Worm (Caenorhabditis elegans): ENCODE measurements around the gene F32E10.8.
"Not testable (repeated sequence)": the region's sequence is repeated elsewhere in the genome, so short reads cannot be mapped to it uniquely, and the experiment has no call there.

F32E10.8 gene

DNA sequence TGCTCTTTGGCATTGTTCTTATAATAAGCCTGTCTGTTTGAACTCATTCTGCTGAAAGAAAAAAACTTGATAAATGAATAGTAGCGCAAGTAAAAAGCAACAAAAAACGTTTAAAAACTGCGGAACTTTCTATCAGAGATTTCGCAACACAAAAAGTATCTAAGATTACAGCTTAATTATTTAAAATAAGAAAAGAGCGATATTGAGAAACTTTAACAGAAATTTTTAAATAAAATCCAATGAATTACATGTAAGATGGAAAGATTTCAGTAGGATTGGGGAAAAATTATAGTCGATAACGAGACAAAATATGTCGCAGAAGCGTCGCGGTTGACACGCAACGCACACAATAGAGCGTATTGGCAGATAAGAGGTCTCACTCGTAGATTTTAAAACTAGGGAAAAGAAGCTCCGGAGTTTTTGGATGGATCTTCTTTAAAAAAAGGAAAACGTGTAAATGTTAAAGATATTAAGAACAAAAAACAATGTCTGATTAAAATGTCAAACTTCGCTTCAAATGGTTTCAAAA lies 5.7 kb upstream of the F32E10.8 start, which contains the start of gene ima-3 (continued):
- TF ChIP-seq unc-98 (GFP tag; IDR thresholded peaks at IDR 0.05) (no peak), nhr-237 (tag; optimal IDR thresholded peaks at IDR 0.05) (no peak), Y116A8C.19 (tag; optimal IDR thresholded peaks at IDR 0.05; ENCODE audit: borderline replicate concordance) (no peak), fos-1 (tag; optimal IDR thresholded peaks at IDR 0.05) (no peak), nhr-71 (tag; optimal IDR thresholded peaks at IDR 0.05) (no peak), grh-1 (GFP tag; IDR thresholded peaks at IDR 0.05) (no peak), ama-1 (optimal IDR thresholded peaks at IDR 0.05) (no peak), C04F5.9 (tag; optimal IDR thresholded peaks at IDR 0.05) (no peak), fkh-10 (GFP tag; optimal IDR thresholded peaks at IDR 0.05) (no peak), nhr-28 (tag; optimal IDR thresholded peaks at IDR 0.05) (no peak), efl-3 (GFP tag; optimal IDR thresholded peaks at IDR 0.05) (no peak), unc-62 (GFP tag; optimal IDR thresholded peaks at IDR 0.05) (no peak), lsy-2 (tag; optimal IDR thresholded peaks at IDR 0.05) (peak; percentile 8 to 86), lin-35 (GFP tag; optimal IDR thresholded peaks at IDR 0.05) (peak; percentile 20 to 78), hlh-4 (tag; optimal IDR thresholded peaks at IDR 0.05) (no peak), efl-1 (optimal IDR thresholded peaks at IDR 0.05) (peak; percentile 40 to 63), efl-1 (GFP tag; optimal IDR thresholded peaks at IDR 0.05 in 1 of 2) (peak in 1 of 2 experiments; percentile 33), irx-1 (tag; optimal IDR thresholded peaks at IDR 0.05) (no peak), jun-1 (tag; optimal IDR thresholded peaks at IDR 0.05) (no peak), lin-15B (tag; optimal IDR thresholded peaks at IDR 0.05) (peak; percentile 80), egl-13 (tag; optimal IDR thresholded peaks at IDR 0.05) (no peak), hpl-2 (GFP tag; optimal IDR thresholded peaks at IDR 0.05) (no peak), ztf-11 (tag; optimal IDR thresholded peaks at IDR 0.05) (no peak), C16A3.4 (tag; optimal IDR thresholded peaks at IDR 0.05) (peak; percentile 87), sup-37 (GFP tag; optimal IDR thresholded peaks at IDR 0.05) (no peak), tlp-1 (tag; optimal IDR thresholded peaks at IDR 0.05) (no peak), snu-23 (GFP tag; optimal IDR thresholded peaks at IDR 0.05) (peak; percentile 29), rnt-1 (tag; optimal IDR thresholded peaks at IDR 0.05) (peak; percentile 41), fkh-4 (tag; optimal IDR thresholded peaks at IDR 0.05; ENCODE audit: borderline replicate concordance) (no peak)

DNA sequence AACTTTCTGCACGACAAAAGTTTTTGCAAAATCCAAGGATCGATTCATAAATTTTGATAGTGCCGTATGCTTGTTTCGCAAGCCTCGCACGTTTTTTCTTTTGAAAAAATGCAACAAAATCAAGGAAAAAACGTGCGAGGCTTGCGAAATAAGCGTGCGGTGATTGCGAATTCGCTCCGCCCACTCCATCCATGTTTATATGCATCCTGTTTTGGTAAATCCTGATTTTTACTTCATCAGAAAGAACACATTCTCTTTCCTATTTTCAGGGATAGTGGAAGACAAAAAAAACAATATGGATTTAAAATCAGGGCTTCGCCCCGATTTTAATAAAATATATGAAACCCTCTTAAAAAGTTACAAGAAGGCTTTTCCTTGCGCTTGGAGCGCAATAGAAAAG lies 3.6 kb upstream of the F32E10.8 start, which contains the start of gene F32E10.9:
Gene F32E10.9, minus strand, starts transcription at position 101 of the 400 bp plus-strand sequence.
- TF ChIP-seq aha-1 (tag; optimal IDR thresholded peaks at IDR 0.05); nhr-90 (tag; optimal IDR thresholded peaks at IDR 0.05; ENCODE audit: poor library complexity); dpl-1 (GFP tag; optimal IDR thresholded peaks at IDR 0.05): not testable (repeated sequence)

DNA sequence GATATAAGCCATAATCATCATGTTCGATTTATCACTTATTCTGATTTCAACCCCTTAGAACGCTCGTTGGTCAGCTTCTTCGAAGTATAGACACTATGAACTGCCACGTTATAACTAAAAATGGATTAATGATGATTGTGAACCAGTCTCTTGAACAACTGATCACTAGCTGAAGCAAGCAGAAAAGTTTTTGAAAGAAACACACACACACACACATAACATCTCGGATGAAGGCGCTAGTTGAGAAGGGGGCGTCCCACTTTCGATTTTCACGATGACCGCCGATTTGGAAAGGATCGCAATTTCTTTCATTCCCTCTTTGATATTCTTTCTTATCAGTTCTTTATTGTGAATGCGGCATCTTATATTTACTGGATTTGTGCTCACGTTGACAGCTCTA lies 1.2 kb downstream of the F32E10.8 start, which contains the start of gene clec-180:
Gene clec-180, plus strand, starts transcription at position 301 of the 400 bp plus-strand sequence.
- TF ChIP-seq blmp-1 (tag; optimal IDR thresholded peaks at IDR 0.05) (peak; percentile 83), C04F5.9 (tag; optimal IDR thresholded peaks at IDR 0.05) (no peak)

DNA sequence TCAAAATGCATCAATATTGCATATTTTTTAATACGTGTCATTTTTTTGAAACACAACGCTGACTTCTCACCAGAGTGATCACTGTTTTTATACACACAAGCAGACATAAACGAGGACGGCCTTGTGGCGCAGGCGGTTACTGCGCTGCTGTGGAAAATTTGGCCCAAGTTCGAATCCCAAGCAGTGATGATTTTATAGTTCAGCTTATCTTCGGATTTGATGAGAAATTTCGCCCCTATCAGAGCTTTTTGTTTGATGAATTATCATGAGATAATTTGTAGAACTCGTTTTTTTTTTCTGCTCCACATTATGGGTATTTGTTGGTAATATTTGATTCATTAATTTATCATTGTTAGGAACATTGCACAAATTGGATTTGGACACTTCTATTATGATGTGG lies 6.5 kb downstream of the F32E10.8 start:
- TF ChIP-seq snpc-4 (tag; optimal IDR thresholded peaks at IDR 0.05) (peak; percentile 45), sox-4 (tag; optimal IDR thresholded peaks at IDR 0.05) (peak; percentile 17), aha-1 (tag; optimal IDR thresholded peaks at IDR 0.05) (no peak), nhr-19 (GFP tag; conservative IDR thresholded peaks at IDR 0.05) (no peak), ceh-88 (GFP tag; IDR thresholded peaks at IDR 0.05) (no peak), efl-1 (optimal IDR thresholded peaks at IDR 0.05) (peak; percentile 53 to 60), efl-1 (GFP tag; optimal IDR thresholded peaks at IDR 0.05 in 1 of 2) (peak; percentile 52 to 95), mef-2 (tag; optimal IDR thresholded peaks at IDR 0.05) (no peak), fkh-10 (GFP tag; optimal IDR thresholded peaks at IDR 0.05) (no peak), nhr-76 (tag; optimal IDR thresholded peaks at IDR 0.05) (no peak), egl-13 (tag; optimal IDR thresholded peaks at IDR 0.05) (peak; percentile 38), aly-2 (tag; optimal IDR thresholded peaks at IDR 0.05) (peak; percentile 77), lin-14 (GFP tag; optimal IDR thresholded peaks at IDR 0.05) (no peak), nhr-71 (tag; optimal IDR thresholded peaks at IDR 0.05) (peak; percentile 75), dsc-1 (tag; optimal IDR thresholded peaks at IDR 0.05) (peak; percentile 66), swsn-7 (tag; optimal IDR thresholded peaks at IDR 0.05) (peak; percentile 69), mab-9 (GFP tag; IDR thresholded peaks at IDR 0.05) (no peak), ztf-4 (tag; optimal IDR thresholded peaks at IDR 0.05) (peak; percentile 54), ces-1 (GFP tag; optimal IDR thresholded peaks at IDR 0.05) (no peak), pax-3 (tag; optimal IDR thresholded peaks at IDR 0.05) (peak; percentile 14), nhr-47 (tag; optimal IDR thresholded peaks at IDR 0.05) (peak; percentile 79), elt-2 (tag; optimal IDR thresholded peaks at IDR 0.05) (peak; percentile 35)

Data from whole organism, L1 larva.